Worm (Caenorhabditis elegans) whole organism, L4 larva: ENCODE data around the gene lin-25.

Experiments
- F44E2.7 ChIP-seq: fragments of 200-800 bp; sonication (Bioruptor generic); IDR thresholded peaks from 2 replicates; pipeline ENCODE4 v2.1.2; 2022; ENCODE audit warnings: missing genetic modification characterization, missing compliant biosample characterization
- R02D3.7 ChIP-seq: fragments of 150-350 bp; sonication (generic microtip); optimal IDR thresholded peaks from 3 replicates; lab custom pipeline; 2014; ENCODE audit warnings: missing biosample characterization, missing genetic modification characterization
- T20F7.1 ChIP-seq: fragments of 200-800 bp; sonication (Bioruptor generic); optimal IDR thresholded peaks from 2 replicates; lab custom pipeline; 2018; ENCODE audit warnings: mild to moderate bottlenecking, missing genetic modification characterization, missing compliant biosample characterization
- T26A8.4 ChIP-seq: fragments of 200-800 bp; sonication (Bioruptor generic); IDR thresholded peaks from 2 replicates; pipeline ENCODE4 v1.3.6; 2022; ENCODE audit warnings: missing genetic modification characterization, missing compliant biosample characterization
- Y5F2A.4 ChIP-seq: fragments of 200-800 bp; sonication (Bioruptor generic); optimal IDR thresholded peaks from 2 replicates; lab custom pipeline; 2018; ENCODE audit warnings: mild to moderate bottlenecking, missing genetic modification characterization, missing compliant biosample characterization
- aha-1 ChIP-seq: fragments of 150-350 bp; peaks from one replicate; lab custom pipeline; 2014; ENCODE audit warnings: missing biosample characterization, missing genetic modification characterization
- aly-2 ChIP-seq: sonication (generic microtip); optimal IDR thresholded peaks from 2 replicates; lab custom pipeline; 2018; ENCODE audit warnings: missing biosample characterization, missing genetic modification characterization
- arid-1 ChIP-seq: fragments of 200-800 bp; sonication (Bioruptor generic); conservative IDR thresholded peaks from 2 replicates; pipeline ENCODE4 v1.3.6; 2022; ENCODE audit warnings: missing genetic modification reagents, missing genetic modification characterization, missing compliant biosample characterization
- ceh-32 ChIP-seq: sonication (generic microtip); optimal IDR thresholded peaks from 2 replicates; lab custom pipeline; 2016; ENCODE audit warnings: mild to moderate bottlenecking, missing genetic modification characterization, missing compliant biosample characterization; ENCODE audit not compliant: poor library complexity
- ceh-62 ChIP-seq: sonication (generic microtip); optimal IDR thresholded peaks from 2 replicates; lab custom pipeline; 2017; ENCODE audit warnings: missing biosample characterization, missing genetic modification characterization
- ceh-82 ChIP-seq: sonication (generic microtip); optimal IDR thresholded peaks from 2 replicates; lab custom pipeline; 2017; ENCODE audit warnings: missing biosample characterization, missing genetic modification characterization
- ces-1 ChIP-seq: fragments of 150-350 bp; sonication (generic microtip); optimal IDR thresholded peaks from 4 replicates; lab custom pipeline; 2014; ENCODE audit warnings: missing biosample characterization, missing genetic modification reagents, missing genetic modification characterization
- cey-2 ChIP-seq: sonication (generic microtip); optimal IDR thresholded peaks from 3 replicates; lab custom pipeline; 2017; ENCODE audit warnings: missing genetic modification characterization, mild to moderate bottlenecking, missing compliant biosample characterization, antibody characterized with exemption, borderline replicate concordance; ENCODE audit not compliant: insufficient read depth
- daf-19 ChIP-seq: fragments of 200-800 bp; sonication (Bioruptor generic); conservative IDR thresholded peaks from 2 replicates; pipeline ENCODE4 v1.3.6; 2022; ENCODE audit warnings: missing genetic modification characterization, missing compliant biosample characterization
- fkh-10 ChIP-seq: fragments of 150-350 bp; optimal IDR thresholded peaks from 2 replicates; lab custom pipeline; 2014; ENCODE audit warnings: missing biosample characterization, missing genetic modification reagents, missing genetic modification characterization
- gei-8 ChIP-seq: fragments of 200-800 bp; sonication (Bioruptor generic); optimal IDR thresholded peaks from 2 replicates; lab custom pipeline; 2018; ENCODE audit warnings: mild to moderate bottlenecking, missing genetic modification characterization, missing compliant biosample characterization
- lin-15B ChIP-seq: fragments of 150-350 bp; sonication (generic microtip); optimal IDR thresholded peaks from 3 replicates; lab custom pipeline; 2014; ENCODE audit warnings: missing biosample characterization, missing genetic modification characterization
- lin-39 ChIP-seq: fragments of 150-350 bp; optimal IDR thresholded peaks from 2 replicates; lab custom pipeline; 2014; ENCODE audit warnings: missing biosample characterization, missing genetic modification reagents, missing genetic modification characterization
- madf-5 ChIP-seq, 2 experiments: fragments of 200-800 bp; sonication (Bioruptor generic); IDR thresholded peaks; 2 replicates each; pipeline ENCODE4 v1.3.6; 2022; ENCODE audit warnings: missing compliant biosample characterization in 2 of 2, missing genetic modification characterization in 2 of 2
- mdl-1 ChIP-seq, 2 experiments: fragments of 150-350 bp in 1 of 2; sonication (generic microtip) in 1 of 2; optimal IDR thresholded peaks; 2 replicates each; lab custom pipeline; 2014 to 2017; ENCODE audit warnings: missing biosample characterization in 2 of 2, missing genetic modification characterization in 2 of 2
- mes-2 ChIP-seq: sonication (generic microtip); optimal IDR thresholded peaks from 2 replicates; lab custom pipeline; 2016; ENCODE audit warnings: missing genotype, mild to moderate bottlenecking, missing genetic modification characterization, missing compliant biosample characterization; ENCODE audit not compliant: poor library complexity, severe bottlenecking
- mxl-3 ChIP-seq: fragments of 200-800 bp; sonication (Bioruptor generic); optimal IDR thresholded peaks from 2 replicates; lab custom pipeline; 2018; ENCODE audit warnings: mild to moderate bottlenecking, missing genetic modification characterization, missing compliant biosample characterization
- nhr-10 ChIP-seq: fragments of 150-350 bp; optimal IDR thresholded peaks from 2 replicates; lab custom pipeline; 2014; ENCODE audit warnings: missing biosample characterization, missing genetic modification characterization
- nhr-25 ChIP-seq: sonication (generic microtip); optimal IDR thresholded peaks from 2 replicates; lab custom pipeline; 2017; ENCODE audit warnings: missing genetic modification characterization, mild to moderate bottlenecking, missing compliant biosample characterization, antibody characterized with exemption, moderate library complexity, borderline replicate concordance; ENCODE audit not compliant: insufficient read depth
- nhr-41 ChIP-seq: fragments of 200-800 bp; sonication (Bioruptor generic); IDR thresholded peaks from 2 replicates; pipeline ENCODE4 v1.3.6; 2022; ENCODE audit warnings: missing genetic modification reagents, missing genetic modification characterization, missing compliant biosample characterization
- nhr-42 ChIP-seq: fragments of 200-800 bp; sonication (Bioruptor generic); IDR thresholded peaks from 2 replicates; pipeline ENCODE4 v1.3.6; 2022; ENCODE audit warnings: missing genetic modification characterization, missing compliant biosample characterization
- nhr-48 ChIP-seq: sonication (generic microtip); optimal IDR thresholded peaks from 2 replicates; lab custom pipeline; 2016; ENCODE audit warnings: mild to moderate bottlenecking, missing genetic modification characterization, missing compliant biosample characterization
- nhr-76 ChIP-seq: fragments of 150-350 bp; optimal IDR thresholded peaks from 2 replicates; lab custom pipeline; 2014; ENCODE audit warnings: missing biosample characterization, missing genetic modification characterization
- pha-4 ChIP-seq, 2 experiments: fragments of 150-350 bp in 1 of 2; fragments of 200-800 bp in 1 of 2; sonication (Bioruptor generic) in 1 of 2; IDR thresholded peaks in 1 of 2; optimal IDR thresholded peaks in 1 of 2; 2 replicates each; pipeline versions ENCODE4 v1.3.6 to Lab custom; 2014 to 2022; ENCODE audit warnings: missing genetic modification characterization in 2 of 2, missing genetic modification reagents in 2 of 2, missing biosample characterization in 1 of 2, missing compliant biosample characterization in 1 of 2
- sdz-12 ChIP-seq: fragments of 200-800 bp; sonication (Bioruptor generic); optimal IDR thresholded peaks from 2 replicates; lab custom pipeline; 2018; ENCODE audit warnings: mild to moderate bottlenecking, missing genetic modification characterization, missing compliant biosample characterization
- unc-130 ChIP-seq: sonication (generic microtip); optimal IDR thresholded peaks from 2 replicates; lab custom pipeline; 2016; ENCODE audit warnings: missing genetic modification reagents, missing genetic modification characterization, missing compliant biosample characterization
- unc-62 ChIP-seq, 3 experiments: fragments of 150-350 bp in 1 of 3; sonication (generic microtip); optimal IDR thresholded peaks in 2 of 3; peaks in 1 of 3; 1 replicate in 1 of 3; 2 replicates in 2 of 3; lab custom pipeline; 2014 to 2017; ENCODE audit warnings: missing biosample characterization in 3 of 3, missing genetic modification characterization in 3 of 3, missing genetic modification reagents in 3 of 3, missing genotype in 1 of 3
- zip-11 ChIP-seq: fragments of 200-800 bp; sonication (Bioruptor generic); IDR thresholded peaks from 2 replicates; pipeline ENCODE4 v1.3.6; 2022; ENCODE audit warnings: missing genetic modification characterization, missing compliant biosample characterization
- ztf-11 ChIP-seq: fragments of 150-350 bp; optimal IDR thresholded peaks from 2 replicates; lab custom pipeline; 2014; ENCODE audit warnings: missing biosample characterization, missing genetic modification characterization

The lin-25 gene

DNA sequence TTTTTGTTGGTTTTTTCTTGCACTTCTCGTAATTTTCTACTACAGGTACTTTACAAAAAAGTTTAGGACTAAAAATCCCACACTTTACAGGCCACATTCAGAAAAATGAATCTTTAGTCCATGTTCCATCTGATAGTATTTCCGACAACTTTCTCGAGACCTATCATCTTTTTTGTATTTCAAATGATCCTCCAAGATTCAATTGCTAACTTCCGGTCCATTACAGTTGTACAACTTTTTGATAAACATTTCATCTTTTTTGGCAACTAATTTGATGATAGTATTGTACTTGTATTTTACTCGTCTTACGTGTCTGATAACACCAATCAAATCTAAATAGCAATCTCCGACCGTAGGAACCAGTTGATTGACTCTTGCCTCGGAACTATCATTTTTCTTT is 17.7 kb downstream of the lin-25 start:
- TF ChIP-seq unc-62 (GFP tag; optimal IDR thresholded peaks at IDR 0.05 in 1 of 2; lab: Kevin White, UChicago) (peak in 1 of 2 experiments; percentile 28), unc-62 (tag; optimal IDR thresholded peaks at IDR 0.05; lab: Kevin White, UChicago) (no peak), aly-2 (tag; lab: Kevin White, UChicago) (no peak), arid-1 (GFP tag; lab: Robert Waterston, UW) (no peak), aha-1 (tag; lab: Kevin White, UChicago) (no peak), ceh-82 (tag; lab: Kevin White, UChicago) (no peak), mes-2 (no peak), R02D3.7 (tag; lab: Kevin White, UChicago) (no peak), ces-1 (no peak)

DNA sequence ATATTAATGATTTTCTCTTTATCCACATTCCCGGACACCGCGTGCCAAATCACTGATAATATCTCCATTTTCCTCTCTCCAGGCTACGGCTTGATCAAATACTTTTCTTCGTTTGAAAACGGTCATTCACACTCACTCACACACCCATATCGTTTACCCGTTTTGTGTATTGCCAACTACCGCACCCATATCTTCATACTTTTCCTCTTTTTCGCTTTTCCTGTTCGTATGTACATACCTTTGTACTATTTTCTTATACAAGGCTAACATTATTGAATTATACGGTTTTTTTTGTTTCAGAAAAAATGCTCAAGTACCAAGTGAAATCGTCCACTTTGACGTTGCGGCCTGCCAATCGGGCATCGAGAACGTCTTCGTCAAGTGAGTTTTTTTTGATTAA is 18.2 kb downstream of the lin-25 start, which contains the start of gene W05B10.4:
Gene W05B10.4, plus strand, starts transcription at position 301 of the 400 bp plus-strand sequence.
- TF ChIP-seq T26A8.4 (GFP tag; lab: Robert Waterston, UW) (no peak), nhr-10 (no peak), T20F7.1 (GFP tag; lab: Kevin White, UChicago) (no peak), cey-2 (tag; lab: Kevin White, UChicago) (no peak), lin-39 (tag; lab: Kevin White, UChicago) (no peak), mxl-3 (GFP tag; lab: Kevin White, UChicago) (no peak), ztf-11 (no peak), Y5F2A.4 (GFP tag; lab: Kevin White, UChicago) (no peak)

DNA sequence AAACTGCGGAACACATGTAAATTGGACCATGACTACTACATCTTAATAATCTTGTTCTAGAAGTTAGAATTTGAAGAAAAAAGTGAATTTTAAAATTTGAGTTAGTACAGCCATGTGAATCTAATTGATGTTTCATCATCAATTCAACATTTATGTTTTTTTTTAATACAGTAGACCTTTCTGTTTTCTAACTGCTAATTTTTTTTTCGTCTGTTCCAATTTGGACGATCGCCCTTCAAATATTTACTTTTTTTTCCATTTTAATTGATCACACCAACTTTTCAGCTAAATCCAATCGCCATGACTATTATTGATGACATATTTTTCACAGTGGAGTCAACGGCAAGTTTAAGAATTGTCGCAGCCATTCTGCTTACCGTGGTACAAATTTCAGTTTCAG is 20.9 kb downstream of the lin-25 start, which contains the start of gene srx-116:
Gene srx-116, plus strand, starts transcription at position 301 of the 400 bp plus-strand sequence.
- TF ChIP-seq sdz-12 (GFP tag; lab: Kevin White, UChicago) (no peak), ceh-32 (tag; lab: Kevin White, UChicago) (no peak), mdl-1 (tag; optimal IDR thresholded peaks at IDR 0.05; lab: Kevin White, UChicago) (no peak), F44E2.7 (GFP tag; lab: Robert Waterston, UW) (no peak), unc-130 (GFP tag; lab: Kevin White, UChicago) (no peak), ceh-82 (tag; lab: Kevin White, UChicago) (no peak), nhr-76 (tag; lab: Kevin White, UChicago) (no peak), ztf-11 (no peak), daf-19 (no peak), aha-1 (tag; lab: Kevin White, UChicago) (no peak), cey-2 (tag; lab: Kevin White, UChicago) (no peak)

DNA sequence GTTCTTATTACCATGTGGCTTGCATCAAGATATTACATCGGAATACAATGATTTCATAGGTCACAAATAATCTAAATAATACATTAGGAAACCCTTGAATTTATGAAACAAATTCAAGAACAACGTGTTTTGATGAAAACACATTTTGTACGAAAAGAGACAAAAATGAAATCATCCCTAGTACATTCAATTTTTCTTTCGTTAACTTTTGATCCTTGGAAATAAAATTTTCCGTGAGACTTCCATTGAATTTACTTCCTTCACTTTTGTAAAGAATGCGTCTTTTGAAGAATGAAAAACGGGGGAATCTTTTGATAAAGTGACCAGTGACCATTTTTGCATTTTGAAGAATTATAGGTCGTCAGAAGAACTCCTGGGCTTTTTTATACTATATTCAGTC is 24.0 kb downstream of the lin-25 start:
- TF ChIP-seq nhr-42 (no peak), gei-8 (GFP tag; lab: Kevin White, UChicago) (no peak), nhr-25 (tag; lab: Kevin White, UChicago) (no peak), lin-15B (tag; lab: Kevin White, UChicago) (no peak), zip-11 (GFP tag; lab: Robert Waterston, UW) (no peak), fkh-10 (GFP tag; lab: Kevin White, UChicago) (peak; percentile 48)

DNA sequence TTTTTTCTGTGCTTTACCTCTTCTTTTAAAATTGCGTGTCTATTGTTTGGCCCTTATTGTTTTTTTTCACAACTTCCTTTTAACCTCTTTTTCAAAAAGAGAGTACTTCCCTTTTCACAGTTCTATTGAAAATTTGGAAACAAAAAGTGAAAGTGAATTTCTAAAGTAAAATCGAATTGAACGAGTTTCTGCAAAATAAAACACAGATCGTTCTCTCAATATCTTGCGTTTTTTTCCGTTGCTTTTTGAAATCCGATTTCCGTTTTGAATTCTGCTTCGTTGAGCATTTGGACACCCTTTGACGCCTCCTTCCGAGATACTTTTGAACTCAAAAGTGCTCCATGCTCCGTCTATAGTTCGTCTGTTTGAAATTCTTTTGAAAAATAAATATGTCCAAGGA is 26.6 kb downstream of the lin-25 start:
- no peak for TF ChIP-seq nhr-48 (tag; lab: Kevin White, UChicago)
- TF ChIP-seq fkh-10 (GFP tag; lab: Kevin White, UChicago), result peak; percentile 88

- TF ChIP-seq madf-5 (GFP tag; IDR thresholded peaks at IDR 0.05; lab: Robert Waterston, UW) (no peak), nhr-41 (GFP tag; lab: Robert Waterston, UW) (no peak), pha-4 (GFP tag; IDR thresholded peaks at IDR 0.05; lab: Robert Waterston, UW) (no peak), pha-4 (tag; optimal IDR thresholded peaks at IDR 0.05; lab: Kevin White, UChicago) (no peak), ceh-62 (no peak)
Observed at ce11 chrV:12679292-12679691, 29.6 kb downstream of the lin-25 start.
